Fruit fly (Drosophila melanogaster) whole organism, adult: ENCODE results near the gene Cbp20.

Source experiments
- CG1620 ChIP-seq: fragments of 200-800 bp; sonication (Bioruptor generic); optimal IDR thresholded peaks from 2 replicates; lab custom pipeline; 2016; ENCODE audit warnings: missing biosample characterization, missing genetic modification characterization
- toe ChIP-seq: fragments of 200-800 bp; sonication (Bioruptor generic); optimal IDR thresholded peaks from 2 replicates; lab custom pipeline; 2016; ENCODE audit warnings: missing biosample characterization, missing genetic modification characterization

DNA sequence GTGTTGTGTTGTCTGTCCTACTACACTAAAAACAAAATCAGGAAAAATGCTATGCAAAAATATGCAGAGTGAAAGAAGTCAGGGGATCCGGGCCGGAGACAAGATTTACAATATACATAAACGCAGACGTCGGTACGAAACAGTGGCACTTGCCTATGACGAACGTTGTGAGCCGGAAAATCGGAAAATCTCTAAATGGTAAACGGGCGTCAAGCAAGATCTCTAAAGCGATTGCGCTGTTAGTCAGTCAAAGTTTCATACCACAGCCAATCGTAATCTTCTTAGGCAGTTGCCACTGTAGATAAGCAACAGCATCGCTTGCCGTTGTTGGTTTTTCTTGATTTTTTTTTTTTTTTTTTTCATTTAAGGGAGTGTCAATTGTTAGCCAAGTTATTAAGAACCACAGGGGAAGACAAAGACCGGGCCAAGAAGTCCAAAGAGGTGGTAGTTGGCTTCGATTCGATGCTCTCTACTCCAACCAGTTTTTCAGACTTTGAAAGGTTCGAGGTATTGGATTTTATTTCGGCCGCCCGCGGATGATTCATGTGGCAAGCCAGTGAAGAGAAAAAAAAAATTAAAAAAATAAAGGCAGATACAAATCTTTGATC, 39.3 kb upstream of the Cbp20 start:
- no peak for TF ChIP-seq toe (GFP tag; lab: Kevin White, UChicago)
- no peak for TF ChIP-seq CG1620 (GFP tag; lab: Kevin White, UChicago)
